Worm (Caenorhabditis elegans) whole organism, early embryonic: Measurements from ENCODE around the gene F45E12.6.

Source experiments
- F13C5.2 ChIP-seq: sonication (generic microtip); optimal IDR thresholded peaks from 2 replicates; lab custom pipeline; 2017; ENCODE audit warnings: mild to moderate bottlenecking, missing genetic modification characterization, inconsistent platforms, missing compliant biosample characterization
- ama-1 ChIP-seq: fragments of 150-350 bp; optimal IDR thresholded peaks from 2 replicates; lab custom pipeline; 2014
- flt-1 ChIP-seq: fragments of 200-800 bp; sonication (Bioruptor generic); IDR thresholded peaks from 2 replicates; pipeline ENCODE4 v1.3.6; 2022; ENCODE audit warnings: missing genetic modification characterization, missing compliant biosample characterization
- hmbx-1 ChIP-seq: sonication (generic microtip); optimal IDR thresholded peaks from 2 replicates; lab custom pipeline; 2016; ENCODE audit warnings: mild to moderate bottlenecking, missing genetic modification characterization, missing compliant biosample characterization
- pes-1 ChIP-seq: fragments of 200-800 bp; sonication (Bioruptor generic); IDR thresholded peaks from 2 replicates; pipeline ENCODE4 v1.3.6; 2022; ENCODE audit warnings: missing genetic modification reagents, missing genetic modification characterization, missing compliant biosample characterization
- sea-1 ChIP-seq: fragments of 200-800 bp; sonication (Bioruptor generic); conservative IDR thresholded peaks from 2 replicates; pipeline ENCODE4 v1.3.6; 2022; ENCODE audit warnings: missing genetic modification characterization, missing compliant biosample characterization
- tbx-37 ChIP-seq: fragments of 200-800 bp; sonication (Bioruptor generic); conservative IDR thresholded peaks from 2 replicates; pipeline ENCODE4 v1.3.6; 2022; ENCODE audit warnings: missing genetic modification reagents, missing genetic modification characterization, missing compliant biosample characterization

ce11 chrII:7273517-7273916 is 40.5 kb downstream of the F45E12.6 start:
- TF ChIP-seq ama-1 (lab: Kevin White, UChicago) (no peak), sea-1 (GFP tag; lab: Robert Waterston, UW) (no peak), pes-1 (GFP tag; lab: Robert Waterston, UW) (no peak), tbx-37 (no peak), hmbx-1 (tag; lab: Kevin White, UChicago) (no peak), flt-1 (no peak), F13C5.2 (tag; lab: Kevin White, UChicago) (no peak)
